Fruit fly (Drosophila melanogaster) whole organism, prepupa: Measurements from ENCODE around the gene Pex12.

ENCODE experiments used
- Blimp-1 ChIP-seq: fragments of 200-800 bp; sonication (Bioruptor generic); optimal IDR thresholded peaks from 3 replicates; lab custom pipeline; 2017; ENCODE audit warnings: missing biosample characterization, missing genetic modification characterization, mild to moderate bottlenecking, moderate library complexity, missing genetic modification reagents
- CG10631 ChIP-seq: fragments of 200-800 bp; sonication (Bioruptor generic); optimal IDR thresholded peaks from 2 replicates; lab custom pipeline; 2016; ENCODE audit warnings: missing biosample characterization, missing genetic modification characterization
- CG10669 ChIP-seq: fragments of 200-800 bp; sonication (Bioruptor generic); optimal IDR thresholded peaks from 3 replicates; lab custom pipeline; 2018; ENCODE audit warnings: missing biosample characterization, mild to moderate bottlenecking, missing genetic modification characterization, moderate library complexity
- CG11294 ChIP-seq: fragments of 200-800 bp; sonication (Bioruptor generic); IDR thresholded peaks from 2 replicates; pipeline ENCODE4 v1.3.6; 2022; ENCODE audit warnings: missing biosample characterization, missing genetic modification characterization
- CG11902 ChIP-seq: fragments of 200-800 bp; sonication (Bioruptor generic); optimal IDR thresholded peaks from 3 replicates; lab custom pipeline; 2016; ENCODE audit warnings: missing biosample characterization, missing genetic modification characterization
- CG15336 ChIP-seq: fragments of 200-800 bp; sonication (Bioruptor generic); IDR thresholded peaks from 2 replicates; pipeline ENCODE4 v1.3.6; 2022; ENCODE audit warnings: missing biosample characterization, missing genetic modification characterization
- CG1621 ChIP-seq: fragments of 200-800 bp; sonication (Bioruptor generic); optimal IDR thresholded peaks from 3 replicates; lab custom pipeline; 2018; ENCODE audit warnings: missing biosample characterization, mild to moderate bottlenecking, missing genetic modification characterization
- CG3032 ChIP-seq: fragments of 200-800 bp; optimal IDR thresholded peaks from 2 replicates; lab custom pipeline; 2019; ENCODE audit warnings: missing biosample characterization, mild to moderate bottlenecking, missing genetic modification characterization, moderate library complexity
- CG32006 ChIP-seq: fragments of 200-800 bp; sonication (Bioruptor generic); optimal IDR thresholded peaks from 3 replicates; lab custom pipeline; 2017; ENCODE audit warnings: missing biosample characterization, mild to moderate bottlenecking, missing genetic modification characterization
- CG34406 ChIP-seq: fragments of 200-800 bp; sonication (Bioruptor generic); optimal IDR thresholded peaks from 3 replicates; lab custom pipeline; 2016; ENCODE audit warnings: missing biosample characterization, missing genetic modification characterization
- CG3919 ChIP-seq: fragments of 200-800 bp; sonication (Bioruptor generic); optimal IDR thresholded peaks from 3 replicates; lab custom pipeline; 2016; ENCODE audit warnings: missing biosample characterization, missing genetic modification characterization
- CG6163 ChIP-seq: fragments of 200-800 bp; sonication (Bioruptor generic); IDR thresholded peaks from 3 replicates; pipeline ENCODE4 v1.3.6; 2022; ENCODE audit warnings: missing biosample characterization, missing genetic modification characterization
- CG6276 ChIP-seq: fragments of 200-800 bp; sonication (Bioruptor generic); optimal IDR thresholded peaks from 2 replicates; lab custom pipeline; 2017; ENCODE audit warnings: missing biosample characterization, mild to moderate bottlenecking, missing genetic modification characterization
- CG6792 ChIP-seq: fragments of 200-800 bp; sonication (Bioruptor generic); optimal IDR thresholded peaks from 3 replicates; lab custom pipeline; 2016; ENCODE audit warnings: missing biosample characterization, missing genetic modification characterization
- CG6808 ChIP-seq: fragments of 200-800 bp; sonication (Bioruptor generic); optimal IDR thresholded peaks from 3 replicates; lab custom pipeline; 2017; ENCODE audit warnings: missing biosample characterization, missing genetic modification characterization, mild to moderate bottlenecking, moderate library complexity, missing genetic modification reagents
- CG6854 ChIP-seq: fragments of 200-800 bp; sonication (Bioruptor generic); optimal IDR thresholded peaks from 2 replicates; lab custom pipeline; 2017; ENCODE audit warnings: missing biosample characterization, mild to moderate bottlenecking, missing genetic modification characterization
- CG8119 ChIP-seq: fragments of 200-800 bp; sonication (Bioruptor generic); IDR thresholded peaks from 3 replicates; pipeline ENCODE4 v1.3.6; 2022; ENCODE audit warnings: missing biosample characterization, missing genetic modification characterization
- CG9139 ChIP-seq: fragments of 200-800 bp; sonication (Bioruptor generic); optimal IDR thresholded peaks from 3 replicates; lab custom pipeline; 2017; ENCODE audit warnings: missing biosample characterization, mild to moderate bottlenecking, missing genetic modification characterization
- Eip75B ChIP-seq: fragments of 200-800 bp; sonication (Bioruptor generic); optimal IDR thresholded peaks from 3 replicates; lab custom pipeline; 2016; ENCODE audit warnings: missing biosample characterization, missing genetic modification characterization
- Eip78C ChIP-seq: fragments of 200-800 bp; sonication (Bioruptor generic); peaks from one replicate; lab custom pipeline; 2016; ENCODE audit warnings: missing biosample characterization, missing genetic modification characterization
- Eip93F ChIP-seq: fragments of 200-800 bp; sonication (Bioruptor generic); optimal IDR thresholded peaks from 2 replicates; lab custom pipeline; 2016; ENCODE audit warnings: missing biosample characterization, mild to moderate bottlenecking, missing genetic modification characterization
- Ets96B ChIP-seq: fragments of 200-800 bp; optimal IDR thresholded peaks from 2 replicates; lab custom pipeline; 2019; ENCODE audit warnings: missing biosample characterization, mild to moderate bottlenecking, missing genetic modification characterization, moderate library complexity
- Gug ChIP-seq: fragments of 200-800 bp; sonication (Bioruptor generic); IDR thresholded peaks from 2 replicates; pipeline ENCODE4 v1.3.6; 2022; ENCODE audit warnings: missing biosample characterization, missing genetic modification characterization
- Hr38 ChIP-seq: sonication (Bioruptor generic); optimal IDR thresholded peaks from 2 replicates; lab custom pipeline; 2016; ENCODE audit warnings: missing biosample characterization, missing genetic modification characterization
- Hr39 ChIP-seq: fragments of 200-800 bp; sonication (Bioruptor generic); optimal IDR thresholded peaks from 2 replicates; lab custom pipeline; 2016; ENCODE audit warnings: missing biosample characterization, missing genetic modification characterization
- Hr4 ChIP-seq: fragments of 200-800 bp; sonication (Bioruptor generic); optimal IDR thresholded peaks from 3 replicates; lab custom pipeline; 2016; ENCODE audit warnings: missing biosample characterization, missing genetic modification characterization
- Lpt ChIP-seq: fragments of 200-800 bp; sonication (Bioruptor generic); optimal IDR thresholded peaks from 3 replicates; lab custom pipeline; 2016; ENCODE audit warnings: missing biosample characterization, missing genetic modification characterization
- Met ChIP-seq: fragments of 200-800 bp; sonication (Bioruptor generic); optimal IDR thresholded peaks from 3 replicates; lab custom pipeline; 2016; ENCODE audit warnings: missing biosample characterization, missing genetic modification characterization
- OdsH ChIP-seq: fragments of 200-800 bp; sonication (Bioruptor generic); optimal IDR thresholded peaks from 3 replicates; lab custom pipeline; 2016; ENCODE audit warnings: missing biosample characterization, missing genetic modification characterization
- Smox ChIP-seq: fragments of 200-800 bp; sonication (Bioruptor generic); optimal IDR thresholded peaks from 3 replicates; lab custom pipeline; 2016; ENCODE audit warnings: missing biosample characterization, missing genetic modification characterization
- Sox102F ChIP-seq: fragments of 200-800 bp; sonication (Bioruptor generic); optimal IDR thresholded peaks from 2 replicates; lab custom pipeline; 2016; ENCODE audit warnings: missing biosample characterization, mild to moderate bottlenecking, missing genetic modification characterization
- Sox14 ChIP-seq: fragments of 200-800 bp; sonication (Bioruptor generic); optimal IDR thresholded peaks from 3 replicates; lab custom pipeline; 2016; ENCODE audit warnings: missing biosample characterization, missing genetic modification characterization
- Sox15 ChIP-seq: fragments of 200-800 bp; sonication (Bioruptor generic); optimal IDR thresholded peaks from 3 replicates; lab custom pipeline; 2016; ENCODE audit warnings: missing biosample characterization, missing genetic modification characterization
- achi ChIP-seq: fragments of 200-800 bp; sonication (Bioruptor generic); optimal IDR thresholded peaks from 3 replicates; lab custom pipeline; 2016; ENCODE audit warnings: missing biosample characterization, missing genetic modification characterization
- cyc ChIP-seq: fragments of 200-800 bp; sonication (Bioruptor generic); optimal IDR thresholded peaks from 3 replicates; lab custom pipeline; 2016; ENCODE audit warnings: missing biosample characterization, missing genetic modification characterization
- dac ChIP-seq: fragments of 200-800 bp; sonication (Bioruptor generic); optimal IDR thresholded peaks from 2 replicates; lab custom pipeline; 2017; ENCODE audit warnings: missing biosample characterization, mild to moderate bottlenecking, missing genetic modification characterization
- eg ChIP-seq: fragments of 200-800 bp; sonication (Bioruptor generic); IDR thresholded peaks from 3 replicates; pipeline ENCODE4 v1.3.6; 2022; ENCODE audit warnings: missing biosample characterization, missing genetic modification characterization
- esn ChIP-seq: fragments of 200-800 bp; sonication (Bioruptor generic); optimal IDR thresholded peaks from 2 replicates; lab custom pipeline; 2016; ENCODE audit warnings: missing biosample characterization, mild to moderate bottlenecking, missing genetic modification characterization, moderate library complexity
- fd85E ChIP-seq: fragments of 200-800 bp; sonication (Bioruptor generic); optimal IDR thresholded peaks from 3 replicates; lab custom pipeline; 2016; ENCODE audit warnings: missing biosample characterization, missing genetic modification characterization
- fkh ChIP-seq: fragments of 200-800 bp; sonication (Bioruptor generic); optimal IDR thresholded peaks from 3 replicates; lab custom pipeline; 2017; ENCODE audit warnings: missing biosample characterization, mild to moderate bottlenecking, missing genetic modification characterization, moderate library complexity
- net ChIP-seq: fragments of 200-800 bp; sonication (Bioruptor generic); optimal IDR thresholded peaks from 3 replicates; lab custom pipeline; 2016; ENCODE audit warnings: missing biosample characterization, missing genetic modification characterization
- pdm3 ChIP-seq: fragments of 200-800 bp; sonication (Bioruptor generic); optimal IDR thresholded peaks from 3 replicates; lab custom pipeline; 2016; ENCODE audit warnings: missing biosample characterization, missing genetic modification characterization
- spab ChIP-seq: fragments of 200-800 bp; sonication (Bioruptor generic); optimal IDR thresholded peaks from 2 replicates; lab custom pipeline; 2017; ENCODE audit warnings: missing biosample characterization, mild to moderate bottlenecking, missing genetic modification characterization, missing genetic modification reagents
- ss ChIP-seq, 2 experiments: fragments of 200-800 bp; sonication (Bioruptor generic); optimal IDR thresholded peaks; 2 replicates in 1 of 2; 3 replicates in 1 of 2; lab custom pipeline; 2017 to 2018; ENCODE audit warnings: mild to moderate bottlenecking in 2 of 2, missing biosample characterization in 2 of 2, missing genetic modification characterization in 2 of 2, moderate library complexity in 1 of 2
- svp ChIP-seq: fragments of 200-800 bp; sonication (Bioruptor generic); peaks from one replicate; lab custom pipeline; 2016; ENCODE audit warnings: missing biosample characterization, missing genetic modification characterization
- vri ChIP-seq: fragments of 200-800 bp; sonication (Bioruptor generic); optimal IDR thresholded peaks from 3 replicates; lab custom pipeline; 2016; ENCODE audit warnings: missing biosample characterization, mild to moderate bottlenecking, missing genetic modification characterization

The Pex12 gene

DNA sequence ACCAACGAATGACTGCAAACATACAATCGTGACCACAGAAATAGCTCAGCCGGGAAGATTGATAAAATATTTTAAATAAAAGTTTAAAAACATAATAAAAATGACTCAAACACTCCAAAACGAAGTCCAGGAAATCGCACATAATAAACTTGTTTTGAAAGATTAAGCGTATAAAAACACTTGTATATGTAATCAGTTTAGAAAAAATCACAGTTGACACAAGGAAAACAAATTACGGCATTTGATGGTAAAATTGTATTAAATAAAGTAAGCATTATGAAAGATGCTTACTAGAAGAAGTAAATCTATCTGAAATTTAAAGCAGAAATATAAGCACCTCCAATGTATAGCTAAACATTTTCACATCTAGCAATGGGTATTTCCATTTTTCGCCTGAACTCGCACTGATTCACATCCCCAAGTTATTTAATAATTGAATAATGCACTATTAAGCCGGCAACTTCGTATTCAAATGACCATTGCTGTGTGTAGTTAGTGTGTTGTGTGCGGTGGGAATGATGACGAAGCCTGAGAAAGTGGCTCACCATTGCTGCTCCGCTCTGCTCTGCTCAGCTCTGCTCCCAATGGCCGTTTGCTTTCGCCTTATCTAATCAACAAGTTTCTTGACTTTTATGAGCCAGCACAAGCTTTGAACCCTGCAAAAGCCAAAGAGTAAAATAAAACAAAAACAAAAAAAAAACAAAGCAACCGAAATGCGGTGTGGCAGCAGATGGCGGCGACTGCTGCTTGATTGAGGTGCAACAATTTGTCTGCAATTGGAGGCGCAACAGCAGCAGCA is 31.6 kb downstream of the Pex12 start (continued):
- TF ChIP-seq eg (GFP tag; lab: Robert Waterston, UW) (peak; percentile 52; the same call in 1 of the 3 replicates), CG1621 (no peak), CG34406 (GFP tag; lab: Kevin White, UChicago) (peak; percentile 53), fd85E (GFP tag; lab: Kevin White, UChicago) (no peak), CG6808 (GFP tag; lab: Kevin White, UChicago) (peak; percentile 52), CG6163 (GFP tag; lab: Robert Waterston, UW) (peak; percentile 45; the same call in 2 of the 3 replicates), dac (GFP tag; lab: Kevin White, UChicago) (no peak), pdm3 (GFP tag; lab: Kevin White, UChicago) (peak; percentile 60), CG15336 (peak; percentile 67), Sox14 (GFP tag; lab: Kevin White, UChicago) (peak; percentile 27), Sox102F (peak; percentile 14), CG11294 (GFP tag; lab: Robert Waterston, UW) (no peak), Sox15 (GFP tag; lab: Kevin White, UChicago) (peak; percentile 37), svp (peak; percentile 83), Eip93F (GFP tag; lab: Kevin White, UChicago) (peak; percentile 4), achi (peak; percentile 67), Eip78C (GFP tag; lab: Kevin White, UChicago) (peak; percentile 88), net (GFP tag; lab: Kevin White, UChicago) (peak; percentile 59), CG10669 (GFP tag; lab: Kevin White, UChicago) (peak; percentile 10), CG10631 (peak; percentile 50), CG6854 (GFP tag; lab: Kevin White, UChicago) (peak; percentile 73)

DNA sequence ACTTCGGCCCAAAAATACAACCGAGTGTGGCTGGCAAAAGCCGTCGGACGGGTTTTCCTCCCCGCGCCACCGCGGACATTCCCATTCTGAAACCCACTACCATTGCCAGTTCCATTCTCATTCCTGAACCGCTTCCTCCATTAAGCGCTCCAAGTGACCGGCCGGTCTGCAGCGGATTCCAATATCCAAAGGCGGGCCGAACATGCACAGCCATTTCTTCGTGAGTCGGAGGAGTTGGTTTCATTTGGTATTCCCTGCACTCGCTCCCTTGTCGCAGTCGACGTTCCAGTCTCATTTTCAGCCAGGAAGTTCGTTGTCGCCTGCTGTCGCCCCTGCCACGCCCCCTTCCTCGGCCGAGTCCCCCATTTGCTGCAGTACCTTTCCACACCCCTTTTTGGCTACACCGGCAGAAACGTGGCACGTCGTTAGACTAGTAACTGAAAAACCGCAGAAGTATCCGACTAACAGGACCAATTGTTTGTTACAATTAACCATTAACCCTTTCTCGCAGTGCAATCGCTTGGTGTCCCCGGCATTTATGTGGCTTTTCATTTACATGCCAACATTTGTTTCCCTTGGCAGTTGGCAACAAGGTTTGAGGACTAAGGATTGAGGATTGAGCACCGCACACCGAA is 32.3 kb downstream of the Pex12 start:
- peak; percentile 62 for TF ChIP-seq fd85E (GFP tag; lab: Kevin White, UChicago)
- peak; percentile 90 for TF ChIP-seq Met (GFP tag; lab: Kevin White, UChicago)
- TF ChIP-seq CG6276 (GFP tag; lab: Kevin White, UChicago): peak; percentile 6
- TF ChIP-seq Lpt (GFP tag; lab: Kevin White, UChicago): peak; percentile 24
- no peak for TF ChIP-seq CG8119 (GFP tag; lab: Robert Waterston, UW)
- peak; percentile 83 for TF ChIP-seq Eip93F (GFP tag; lab: Kevin White, UChicago)
- TF ChIP-seq OdsH (GFP tag; lab: Kevin White, UChicago): peak; percentile 69
- TF ChIP-seq CG11294 (GFP tag; lab: Robert Waterston, UW): no peak
- TF ChIP-seq Hr39 (GFP tag; lab: Kevin White, UChicago): peak; percentile 86
- peak; percentile 82 for TF ChIP-seq Smox (GFP tag; lab: Kevin White, UChicago)
- no peak for TF ChIP-seq Hr38 (GFP tag; lab: Kevin White, UChicago)
- peak; percentile 92 for TF ChIP-seq esn (GFP tag; lab: Kevin White, UChicago)
- peak; percentile 82 for TF ChIP-seq CG6792 (GFP tag; lab: Kevin White, UChicago)
- peak; percentile 67 for TF ChIP-seq spab
- peak; percentile 86 for TF ChIP-seq Eip75B
- peak; percentile 54 for TF ChIP-seq CG32006
- TF ChIP-seq CG34406 (GFP tag; lab: Kevin White, UChicago): peak; percentile 71
- peak; percentile 88 for TF ChIP-seq cyc (GFP tag; lab: Kevin White, UChicago)
- peak; percentile 87 for TF ChIP-seq CG3919 (GFP tag; lab: Kevin White, UChicago)
- TF ChIP-seq net (GFP tag; lab: Kevin White, UChicago): peak; percentile 64
- TF ChIP-seq eg (GFP tag; lab: Robert Waterston, UW): peak; percentile 43; the same call in 2 of the 3 replicates
- peak; percentile 53 for TF ChIP-seq Sox15 (GFP tag; lab: Kevin White, UChicago)
- TF ChIP-seq CG10669 (GFP tag; lab: Kevin White, UChicago): peak; percentile 73
- TF ChIP-seq ss (GFP tag; optimal IDR thresholded peaks at IDR 0.05; lab: Kevin White, UChicago): peak; percentile 78 to 80
- TF ChIP-seq CG6163 (GFP tag; lab: Robert Waterston, UW): peak; percentile 87
- TF ChIP-seq CG11902 (GFP tag; lab: Kevin White, UChicago): peak; percentile 61
- TF ChIP-seq svp: peak; percentile 90
- TF ChIP-seq CG1621: peak; percentile 66
- peak; percentile 63 for TF ChIP-seq Blimp-1 (GFP tag; lab: Kevin White, UChicago)
- TF ChIP-seq Hr4 (GFP tag; lab: Kevin White, UChicago): peak; percentile 49
- TF ChIP-seq Gug (GFP tag; lab: Robert Waterston, UW): peak; percentile 36; the same call in 1 of the 2 replicates
- peak; percentile 68 for TF ChIP-seq Ets96B (tag; lab: Kevin White, UChicago)
- 0 out of 2 replicates have a peak, but pooled peaks have one; percentile 43 for TF ChIP-seq CG15336
- peak; percentile 16 for TF ChIP-seq CG9139 (GFP tag; lab: Kevin White, UChicago)
- TF ChIP-seq fkh (GFP tag; lab: Kevin White, UChicago): no peak
- peak; percentile 88 for TF ChIP-seq vri (GFP tag; lab: Kevin White, UChicago)
- TF ChIP-seq CG3032 (tag; lab: Kevin White, UChicago): peak; percentile 69
